Worm (Caenorhabditis elegans): ENCODE results near the gene msi-1.

Gene msi-1

ce11 chrIII:3954828-3955227 is 21.4 kb downstream of the msi-1 start:
- TF ChIP-seq nhr-47 (tag; optimal IDR thresholded peaks at IDR 0.05), result peak; percentile 48
- peak; percentile 30 for TF ChIP-seq unc-86 (tag; optimal IDR thresholded peaks at IDR 0.05)
- TF ChIP-seq fos-1 (tag; optimal IDR thresholded peaks at IDR 0.05), result no peak
- TF ChIP-seq nhr-19 (GFP tag; conservative IDR thresholded peaks at IDR 0.05), result no peak
- peak; percentile 91 for TF ChIP-seq dsc-1 (tag; optimal IDR thresholded peaks at IDR 0.05)
- no peak for TF ChIP-seq xbp-1 (tag; optimal IDR thresholded peaks at IDR 0.05)
- TF ChIP-seq rnt-1 (tag; optimal IDR thresholded peaks at IDR 0.05), result no peak
- peak; percentile 80 for TF ChIP-seq fkh-8 (tag; optimal IDR thresholded peaks at IDR 0.05)
- no peak for TF ChIP-seq efl-3 (GFP tag; optimal IDR thresholded peaks at IDR 0.05)
- no peak for TF ChIP-seq ztf-4 (tag; optimal IDR thresholded peaks at IDR 0.05)
- TF ChIP-seq ces-1 (GFP tag; optimal IDR thresholded peaks at IDR 0.05), result no peak
- TF ChIP-seq sox-4 (tag; optimal IDR thresholded peaks at IDR 0.05), result peak; percentile 79
- no peak for TF ChIP-seq lin-35 (GFP tag; optimal IDR thresholded peaks at IDR 0.05)
- TF ChIP-seq unc-62 (GFP tag; optimal IDR thresholded peaks at IDR 0.05), result no peak
- no peak for TF ChIP-seq zag-1 (tag; optimal IDR thresholded peaks at IDR 0.05)
- TF ChIP-seq ceh-90 (tag; optimal IDR thresholded peaks at IDR 0.05), result no peak
- TF ChIP-seq sup-37 (GFP tag; optimal IDR thresholded peaks at IDR 0.05), result no peak
- no peak for TF ChIP-seq irx-1 (tag; optimal IDR thresholded peaks at IDR 0.05)
- no peak for TF ChIP-seq fkh-10 (GFP tag; optimal IDR thresholded peaks at IDR 0.05)
- no peak for TF ChIP-seq ceh-88 (GFP tag; IDR thresholded peaks at IDR 0.05)
- TF ChIP-seq skn-1 (tag; optimal IDR thresholded peaks at IDR 0.05), result no peak
- TF ChIP-seq hpl-2 (GFP tag; optimal IDR thresholded peaks at IDR 0.05), result no peak
- no peak for TF ChIP-seq efl-1 (optimal IDR thresholded peaks at IDR 0.05)
- TF ChIP-seq efl-1 (GFP tag; optimal IDR thresholded peaks at IDR 0.05 in 1 of 2), result no peak
- no peak for TF ChIP-seq F16B12.6 (tag; optimal IDR thresholded peaks at IDR 0.05)
- TF ChIP-seq pax-3 (tag; optimal IDR thresholded peaks at IDR 0.05), result peak; percentile 44
- no peak for TF ChIP-seq ceh-8 (GFP tag; optimal IDR thresholded peaks at IDR 0.05)
- peak; percentile 10 for TF ChIP-seq nhr-71 (tag; optimal IDR thresholded peaks at IDR 0.05)

ce11 chrIII:3954220-3954619 is 22.0 kb downstream of the msi-1 start:
- peak; percentile 54 for TF ChIP-seq unc-130 (tag; optimal IDR thresholded peaks at IDR 0.05)
- TF ChIP-seq unc-86 (tag; optimal IDR thresholded peaks at IDR 0.05), result peak; percentile 22
- TF ChIP-seq dpl-1 (GFP tag; optimal IDR thresholded peaks at IDR 0.05), result peak in 1 of 3 experiments; percentile 1
- TF ChIP-seq pax-3 (tag; optimal IDR thresholded peaks at IDR 0.05), result peak; percentile 57
- TF ChIP-seq nhr-11 (tag; optimal IDR thresholded peaks at IDR 0.05), result no peak
- TF ChIP-seq nhr-76 (tag; optimal IDR thresholded peaks at IDR 0.05), result no peak
- peak; percentile 49; the same call in 1 of the 2 replicates for TF ChIP-seq nhr-19 (GFP tag; conservative IDR thresholded peaks at IDR 0.05)
- TF ChIP-seq snu-23 (GFP tag; optimal IDR thresholded peaks at IDR 0.05), result peak; percentile 54
- peak; percentile 90 for TF ChIP-seq lin-14 (GFP tag; optimal IDR thresholded peaks at IDR 0.05)
- peak in 1 of 2 experiments; percentile 8 for TF ChIP-seq ztf-11 (tag; optimal IDR thresholded peaks at IDR 0.05)
- TF ChIP-seq ceh-8 (GFP tag; optimal IDR thresholded peaks at IDR 0.05), result peak; percentile 37
- no peak for TF ChIP-seq fkh-10 (GFP tag; optimal IDR thresholded peaks at IDR 0.05)
- TF ChIP-seq rnt-1 (tag; optimal IDR thresholded peaks at IDR 0.05), result peak; percentile 34
- peak; percentile 59 for TF ChIP-seq ama-1 (optimal IDR thresholded peaks at IDR 0.05)
- peak in 1 of 3 experiments; percentile 8 for TF ChIP-seq ceh-82 (tag; optimal IDR thresholded peaks at IDR 0.05)
- TF ChIP-seq irx-1 (tag; optimal IDR thresholded peaks at IDR 0.05), result peak; percentile 25
- no peak for TF ChIP-seq nhr-90 (tag; optimal IDR thresholded peaks at IDR 0.05; ENCODE audit: poor library complexity)
- peak; percentile 11 for TF ChIP-seq blmp-1 (tag; optimal IDR thresholded peaks at IDR 0.05)
- no peak for TF ChIP-seq fkh-4 (tag; optimal IDR thresholded peaks at IDR 0.05; ENCODE audit: borderline replicate concordance)
- no peak for TF ChIP-seq skn-1 (tag; optimal IDR thresholded peaks at IDR 0.05)
- no peak for TF ChIP-seq fos-1 (tag; optimal IDR thresholded peaks at IDR 0.05)
- TF ChIP-seq fkh-8 (tag; optimal IDR thresholded peaks at IDR 0.05), result peak; percentile 67
- TF ChIP-seq lsy-2 (tag; optimal IDR thresholded peaks at IDR 0.05), result peak; percentile 42 to 58
- TF ChIP-seq egl-27 (tag; optimal IDR thresholded peaks at IDR 0.05), result no peak
- peak; percentile 20 to 70 for TF ChIP-seq lin-35 (GFP tag; optimal IDR thresholded peaks at IDR 0.05)
- TF ChIP-seq C16A3.4 (tag; optimal IDR thresholded peaks at IDR 0.05), result peak; percentile 42
- no peak for TF ChIP-seq hlh-4 (tag; optimal IDR thresholded peaks at IDR 0.05)
- peak in 1 of 2 experiments; percentile 90 for TF ChIP-seq mdl-1 (tag; optimal IDR thresholded peaks at IDR 0.05)
- peak; percentile 42 for TF ChIP-seq nhr-47 (tag; optimal IDR thresholded peaks at IDR 0.05)
- no peak for TF ChIP-seq pqm-1 (tag; optimal IDR thresholded peaks at IDR 0.05)
- peak; percentile 85 for TF ChIP-seq nhr-71 (tag; optimal IDR thresholded peaks at IDR 0.05)
- TF ChIP-seq tbx-2 (tag; optimal IDR thresholded peaks at IDR 0.05), result peak; percentile 45
- TF ChIP-seq swsn-7 (tag; optimal IDR thresholded peaks at IDR 0.05), result peak; percentile 37
- peak; percentile 19 for TF ChIP-seq lin-13 (GFP tag; optimal IDR thresholded peaks at IDR 0.05)
- peak; percentile 46 for TF ChIP-seq dsc-1 (tag; optimal IDR thresholded peaks at IDR 0.05)
- peak; percentile 52 for TF ChIP-seq mep-1 (tag; optimal IDR thresholded peaks at IDR 0.05)
- peak in 1 of 2 experiments; percentile 30 for TF ChIP-seq efl-1 (optimal IDR thresholded peaks at IDR 0.05)
- peak in 1 of 2 experiments; percentile 90 for TF ChIP-seq efl-1 (GFP tag; optimal IDR thresholded peaks at IDR 0.05 in 1 of 2)

Data from whole organism, L1 larva.